Fruit fly (Drosophila melanogaster): ENCODE data around the gene Or71a.

Or71a gene

DNA sequence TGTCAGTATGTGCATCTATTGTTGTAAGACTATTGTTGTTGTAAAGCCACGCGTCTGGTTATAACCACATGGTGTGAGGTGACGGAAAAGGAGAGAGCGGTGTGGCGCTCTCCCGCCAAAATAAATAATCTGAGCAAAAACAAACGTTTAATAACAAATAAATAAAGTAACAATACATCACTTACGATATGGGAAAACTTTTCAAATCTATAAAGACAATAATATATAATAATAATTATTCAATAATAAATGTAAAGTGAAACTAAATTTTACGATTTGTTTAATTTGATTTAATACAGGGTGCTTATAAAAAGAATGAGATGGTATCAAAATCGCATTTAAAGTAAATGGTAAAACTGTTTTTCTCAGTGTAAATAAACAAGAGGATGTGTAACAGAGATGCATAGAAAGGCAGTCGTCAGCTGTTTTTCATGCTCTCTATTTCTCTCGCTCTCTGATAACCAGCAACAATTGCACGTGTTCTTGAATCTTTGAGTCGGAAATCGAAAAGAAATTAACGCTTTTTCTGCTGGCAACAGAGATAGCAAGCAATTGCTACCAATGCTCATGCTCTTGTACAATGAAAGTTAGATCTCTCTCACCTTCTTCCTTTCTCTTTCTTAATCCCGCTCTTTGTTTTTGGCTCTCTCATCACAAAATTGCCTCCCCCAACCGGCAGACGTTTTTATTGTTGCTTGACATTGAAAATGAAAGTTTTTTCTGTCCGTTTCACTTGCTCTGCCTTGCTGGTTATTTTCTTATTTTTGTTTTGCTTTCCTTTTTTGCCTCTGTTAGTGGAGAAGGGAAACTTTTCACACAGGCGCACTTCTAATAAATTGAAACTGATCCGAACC is 20.6 kb upstream of the Or71a start (continued):
- peak in 1 of 2 experiments; percentile 32 for TF ChIP-seq tll (GFP tag; optimal IDR thresholded peaks at IDR 0.05)
- peak; percentile 82 for TF ChIP-seq CG15514 (GFP tag; optimal IDR thresholded peaks at IDR 0.05)
- TF ChIP-seq CkIIα-i1 (GFP tag; IDR thresholded peaks at IDR 0.05) = no peak
- TF ChIP-seq kah (GFP tag; optimal IDR thresholded peaks at IDR 0.05) = peak; percentile 62
- TF ChIP-seq CG1529 (GFP tag; optimal IDR thresholded peaks at IDR 0.05) = peak; percentile 64
- TF ChIP-seq Nf-YC (tag; optimal IDR thresholded peaks at IDR 0.05) = peak; percentile 80
- TF ChIP-seq mirr (GFP tag; optimal IDR thresholded peaks at IDR 0.05) = peak; percentile 39
- TF ChIP-seq Nf-YA (GFP tag; IDR thresholded peaks at IDR 0.05) = peak; percentile 84
- TF ChIP-seq Fer2 (tag; optimal IDR thresholded peaks at IDR 0.05) = peak; percentile 77
- peak in 1 of 2 experiments; percentile 90 for TF ChIP-seq Hr51 (GFP tag; optimal IDR thresholded peaks at IDR 0.05)
- no peak for TF ChIP-seq CG16863 (GFP tag; optimal IDR thresholded peaks at IDR 0.05)
- peak; percentile 29 for TF ChIP-seq CG30020 (tag; optimal IDR thresholded peaks at IDR 0.05)
- peak; percentile 94 for TF ChIP-seq gcm (GFP tag; optimal IDR thresholded peaks at IDR 0.05)
- TF ChIP-seq HLH54F (GFP tag; optimal IDR thresholded peaks at IDR 0.05) = peak; percentile 2
- TF ChIP-seq Stat92E (GFP tag; optimal IDR thresholded peaks at IDR 0.05) = peak in 1 of 3 experiments; percentile 45
- peak; percentile 58 for TF ChIP-seq NK7.1 (GFP tag; optimal IDR thresholded peaks at IDR 0.05)
- peak; percentile 13 for TF ChIP-seq CG15479 (GFP tag; optimal IDR thresholded peaks at IDR 0.05)
- TF ChIP-seq CG32532 (GFP tag; IDR thresholded peaks at IDR 0.05) = peak; percentile 89
- TF ChIP-seq eyg (GFP tag; optimal IDR thresholded peaks at IDR 0.05) = peak; percentile 9
- TF ChIP-seq Ssrp (tag; optimal IDR thresholded peaks at IDR 0.05) = peak; percentile 82
- no peak for TF ChIP-seq CG11560 (tag; IDR thresholded peaks at IDR 0.05)
- no peak for TF ChIP-seq Bteb2 (GFP tag; optimal IDR thresholded peaks at IDR 0.05)
- TF ChIP-seq sqz (GFP tag; optimal IDR thresholded peaks at IDR 0.05) = peak; percentile 78
- TF ChIP-seq CG3847 (GFP tag; IDR thresholded peaks at IDR 0.05) = no peak
- peak; percentile 27; the same call in 1 of the 3 replicates for TF ChIP-seq C15 (GFP tag; IDR thresholded peaks at IDR 0.05)
- TF ChIP-seq CG4424 (GFP tag; optimal IDR thresholded peaks at IDR 0.05) = peak; percentile 86
- peak; percentile 79 for TF ChIP-seq ap (GFP tag; IDR thresholded peaks at IDR 0.05)
- no peak for TF ChIP-seq Kr (GFP tag; optimal IDR thresholded peaks at IDR 0.05)
- peak; percentile 53 for TF ChIP-seq abd-A (tag; optimal IDR thresholded peaks at IDR 0.05)
- peak; percentile 66 for TF ChIP-seq CG4730 (GFP tag; IDR thresholded peaks at IDR 0.05)
- peak; percentile 56; the same call in 2 of the 3 replicates for TF ChIP-seq sr (GFP tag; IDR thresholded peaks at IDR 0.05)
- TF ChIP-seq CG43689 (GFP tag; IDR thresholded peaks at IDR 0.05) = peak; percentile 27; the same call in 1 of the 2 replicates
- TF ChIP-seq Meics (GFP tag; optimal IDR thresholded peaks at IDR 0.05) = peak; percentile 92
- peak; percentile 80 for TF ChIP-seq Max (GFP tag; optimal IDR thresholded peaks at IDR 0.05)
- TF ChIP-seq lov (optimal IDR thresholded peaks at IDR 0.05) = no peak
- peak; percentile 69; the same call in 2 of the 3 replicates for TF ChIP-seq lov (GFP tag; IDR thresholded peaks at IDR 0.05)
- TF ChIP-seq yki (optimal IDR thresholded peaks at IDR 0.05) = peak; percentile 23
- TF ChIP-seq dmrt11E (tag; optimal IDR thresholded peaks at IDR 0.05) = peak; percentile 84
- TF ChIP-seq pzg (GFP tag; optimal IDR thresholded peaks at IDR 0.05) = no peak
- TF ChIP-seq peb (GFP tag; IDR thresholded peaks at IDR 0.05) = peak; percentile 75
- peak; percentile 53; the same call in 1 of the 2 replicates for TF ChIP-seq esg (GFP tag; conservative IDR thresholded peaks at IDR 0.05)
- TF ChIP-seq kay (GFP tag; optimal IDR thresholded peaks at IDR 0.05) = peak; percentile 37
- TF ChIP-seq CG10654 (GFP tag; optimal IDR thresholded peaks at IDR 0.05) = peak; percentile 81
- peak; percentile 70; the same call in 2 of the 3 replicates for TF ChIP-seq ase (GFP tag; IDR thresholded peaks at IDR 0.05)
- peak; percentile 85 for TF ChIP-seq nmo (GFP tag; optimal IDR thresholded peaks at IDR 0.05)
- TF ChIP-seq jigr1 (GFP tag; IDR thresholded peaks at IDR 0.05) = 0 out of 3 replicates have a peak, but pooled peaks have one; percentile 7
- TF ChIP-seq NfI (GFP tag; optimal IDR thresholded peaks at IDR 0.05) = peak; percentile 51
- TF ChIP-seq CG6683 (GFP tag; optimal IDR thresholded peaks at IDR 0.05) = peak; percentile 91
